Worm (Caenorhabditis elegans): Measurements from ENCODE around the gene C05D9.9.

ce11 chrX:1081927-1082326 lies 42.1 kb downstream of the C05D9.9 start:
- TF ChIP-seq ztf-4 (tag; optimal IDR thresholded peaks at IDR 0.05): no peak
- TF ChIP-seq nhr-77 (tag; optimal IDR thresholded peaks at IDR 0.05): no peak
- no peak for TF ChIP-seq nhr-25 (tag; optimal IDR thresholded peaks at IDR 0.05)
- TF ChIP-seq unc-39 (tag; optimal IDR thresholded peaks at IDR 0.05): no peak

Measured in whole organism, L3 larva.